Fruit fly (Drosophila melanogaster): ENCODE measurements around the gene Vps13D.
A peak's percentile ranks its signal among the peaks of the same experiment; 100 is the strongest.

DNA sequence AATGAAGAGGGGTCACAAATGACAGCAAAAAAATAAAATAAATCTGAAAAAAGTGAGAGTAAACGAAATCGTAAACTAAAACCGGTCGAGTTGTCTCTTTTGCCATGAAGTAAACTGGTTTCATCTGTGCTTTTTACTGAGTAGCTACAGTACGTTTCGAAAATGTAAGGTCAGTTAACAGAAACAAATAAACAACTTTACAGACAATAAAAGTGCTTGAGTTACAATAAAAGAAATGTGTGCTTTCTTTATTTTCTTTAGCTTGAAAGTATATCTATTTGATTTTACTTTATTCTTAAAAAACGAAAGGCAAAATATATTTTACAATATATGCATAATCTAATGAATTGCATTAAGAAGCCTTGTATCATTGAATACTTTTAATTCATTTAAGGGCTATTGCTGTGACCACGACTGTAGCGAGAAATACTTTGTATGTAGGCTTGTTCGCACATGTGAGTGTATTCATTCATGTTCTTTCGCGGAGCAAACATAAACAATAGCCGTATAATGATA lies 38.1 kb downstream of the Vps13D start:
- TF ChIP-seq CG10631 (GFP tag; optimal IDR thresholded peaks at IDR 0.05) = peak; percentile 77
- peak; percentile 99 for TF ChIP-seq Eip78C (GFP tag)
- TF ChIP-seq lz (GFP tag; optimal IDR thresholded peaks at IDR 0.05) = peak; percentile 88
- TF ChIP-seq esn (GFP tag; optimal IDR thresholded peaks at IDR 0.05) = peak; percentile 91
- peak; percentile 15; the same call in 1 of the 2 replicates for TF ChIP-seq CG11294 (GFP tag; IDR thresholded peaks at IDR 0.05)
- TF ChIP-seq salr (GFP tag; optimal IDR thresholded peaks at IDR 0.05) = peak; percentile 38 to 87
- peak; percentile 65 for TF ChIP-seq Gug (GFP tag; IDR thresholded peaks at IDR 0.05)
- TF ChIP-seq CG32006 (GFP tag; optimal IDR thresholded peaks at IDR 0.05) = peak; percentile 87
- TF ChIP-seq OdsH (GFP tag; optimal IDR thresholded peaks at IDR 0.05) = peak; percentile 84
- peak; percentile 55 for TF ChIP-seq Sox15 (GFP tag; optimal IDR thresholded peaks at IDR 0.05)
- peak; percentile 70 for TF ChIP-seq CG7368 (GFP tag; optimal IDR thresholded peaks at IDR 0.05)
- peak; percentile 85 for TF ChIP-seq CG8632 (GFP tag; optimal IDR thresholded peaks at IDR 0.05)
